Fruit fly (Drosophila melanogaster) whole organism, embryonic: ENCODE measurements around the gene simj.

ENCODE experiments used
- Asciz ChIP-seq: fragments of 200-800 bp; sonication (Bioruptor generic); optimal IDR thresholded peaks from 2 replicates; lab custom pipeline; 2017; ENCODE audit warnings: missing biosample characterization, mild to moderate bottlenecking, missing genetic modification characterization, missing genetic modification reagents
- Bdp1 ChIP-seq: fragments of 200-800 bp; sonication (Bioruptor generic); optimal IDR thresholded peaks from 3 replicates; lab custom pipeline; 2016; ENCODE audit warnings: missing biosample characterization, missing genetic modification characterization
- CG10209 ChIP-seq: fragments of 200-800 bp; sonication (Bioruptor generic); optimal IDR thresholded peaks from 3 replicates; lab custom pipeline; 2017; ENCODE audit warnings: missing biosample characterization, mild to moderate bottlenecking, missing genetic modification characterization, missing genetic modification reagents
- CG10565 ChIP-seq: fragments of 200-800 bp; sonication (Bioruptor generic); optimal IDR thresholded peaks from 3 replicates; lab custom pipeline; 2016; ENCODE audit warnings: missing biosample characterization, mild to moderate bottlenecking, missing genetic modification characterization
- CG11456 ChIP-seq: fragments of 200-800 bp; sonication (Bioruptor generic); IDR thresholded peaks from 3 replicates; pipeline ENCODE4 v1.3.6; 2022; ENCODE audit warnings: missing biosample characterization, missing genetic modification characterization
- CG1233 ChIP-seq: fragments of 200-800 bp; sonication (Bioruptor generic); optimal IDR thresholded peaks from 4 replicates; lab custom pipeline; 2018; ENCODE audit warnings: missing biosample characterization, mild to moderate bottlenecking, missing genetic modification characterization
- CG12744 ChIP-seq: fragments of 200-800 bp; sonication (Bioruptor generic); optimal IDR thresholded peaks from 2 replicates; lab custom pipeline; 2016; ENCODE audit warnings: missing biosample characterization, missing genetic modification characterization
- CG12942 ChIP-seq: fragments of 200-800 bp; sonication (Bioruptor generic); optimal IDR thresholded peaks from 3 replicates; lab custom pipeline; 2016; ENCODE audit warnings: missing biosample characterization, missing genetic modification characterization
- CG13296 ChIP-seq: fragments of 200-800 bp; sonication (Bioruptor generic); optimal IDR thresholded peaks from 3 replicates; lab custom pipeline; 2018; ENCODE audit warnings: missing biosample characterization, mild to moderate bottlenecking, missing genetic modification characterization
- CG14860 ChIP-seq: fragments of 200-800 bp; sonication (Bioruptor generic); IDR thresholded peaks from 3 replicates; pipeline ENCODE4 v1.3.6; 2022; ENCODE audit warnings: missing biosample characterization, missing genetic modification characterization; ENCODE audit not compliant: partially characterized antibody
- CG15269 ChIP-seq: fragments of 200-800 bp; sonication (Bioruptor generic); optimal IDR thresholded peaks from 2 replicates; lab custom pipeline; 2018; ENCODE audit warnings: missing biosample characterization, mild to moderate bottlenecking, missing genetic modification characterization, moderate library complexity
- CG1529 ChIP-seq: fragments of 200-800 bp; sonication (Bioruptor generic); optimal IDR thresholded peaks from 3 replicates; lab custom pipeline; 2018; ENCODE audit warnings: missing biosample characterization, missing genetic modification characterization
- CG1603 ChIP-seq: fragments of 200-800 bp; sonication (Bioruptor generic); optimal IDR thresholded peaks from 2 replicates; lab custom pipeline; 2019; ENCODE audit warnings: missing biosample characterization, mild to moderate bottlenecking, missing genetic modification characterization, moderate library complexity
- CG16815 ChIP-seq: fragments of 200-800 bp; sonication (Bioruptor generic); optimal IDR thresholded peaks from 3 replicates; lab custom pipeline; 2017; ENCODE audit warnings: missing biosample characterization, mild to moderate bottlenecking, missing genetic modification characterization
- CG2889 ChIP-seq: fragments of 200-800 bp; sonication (Bioruptor generic); IDR thresholded peaks from 3 replicates; pipeline ENCODE4 v1.3.6; 2022; ENCODE audit warnings: missing biosample characterization, missing genetic modification characterization
- CG30020 ChIP-seq: fragments of 200-800 bp; optimal IDR thresholded peaks from 2 replicates; lab custom pipeline; 2019; ENCODE audit warnings: missing biosample characterization, mild to moderate bottlenecking, missing genetic modification characterization, moderate library complexity
- CG31365 ChIP-seq: fragments of 200-800 bp; sonication (Bioruptor generic); optimal IDR thresholded peaks from 2 replicates; lab custom pipeline; 2018; ENCODE audit warnings: missing biosample characterization, mild to moderate bottlenecking, missing genetic modification characterization
- CG33213 ChIP-seq: fragments of 200-800 bp; sonication (Bioruptor generic); optimal IDR thresholded peaks from 3 replicates; lab custom pipeline; 2016; ENCODE audit warnings: missing biosample characterization, missing genetic modification characterization
- CG34376 ChIP-seq: fragments of 200-800 bp; sonication (Bioruptor generic); optimal IDR thresholded peaks from 2 replicates; lab custom pipeline; 2018; ENCODE audit warnings: missing biosample characterization, mild to moderate bottlenecking, missing genetic modification characterization
- CG4617 ChIP-seq: fragments of 200-800 bp; sonication (Bioruptor generic); optimal IDR thresholded peaks from 3 replicates; lab custom pipeline; 2016; ENCODE audit warnings: missing biosample characterization, missing genetic modification characterization, borderline replicate concordance
- CG7556 ChIP-seq: fragments of 200-800 bp; sonication (Bioruptor generic); optimal IDR thresholded peaks from 2 replicates; lab custom pipeline; 2017; ENCODE audit warnings: missing biosample characterization, mild to moderate bottlenecking, missing genetic modification characterization
- CG8478 ChIP-seq: fragments of >200 bp; optimal IDR thresholded peaks from 2 replicates; lab custom pipeline; 2018
- CG8944 ChIP-seq: fragments of 200-800 bp; sonication (Bioruptor generic); optimal IDR thresholded peaks from 3 replicates; lab custom pipeline; 2016; ENCODE audit warnings: missing biosample characterization, missing genetic modification characterization
- CG9932 ChIP-seq: fragments of 200-800 bp; sonication (Bioruptor generic); IDR thresholded peaks from 2 replicates; pipeline ENCODE4 v1.3.6; 2022; ENCODE audit warnings: missing biosample characterization, missing genetic modification characterization
- Dip2 ChIP-seq: fragments of 200-800 bp; sonication (Bioruptor generic); IDR thresholded peaks from 2 replicates; pipeline ENCODE4 v1.3.6; 2022; ENCODE audit warnings: missing biosample characterization, missing genetic modification characterization
- Ets65A ChIP-seq: fragments of 200-800 bp; sonication (Bioruptor generic); peaks from one replicate; lab custom pipeline; 2016; ENCODE audit warnings: missing biosample characterization, missing genetic modification characterization
- Fer2 ChIP-seq: fragments of 200-800 bp; sonication (Bioruptor generic); optimal IDR thresholded peaks from 2 replicates; lab custom pipeline; 2018; ENCODE audit warnings: missing biosample characterization, mild to moderate bottlenecking, missing genetic modification characterization, moderate library complexity
- HHEX ChIP-seq: fragments of 200-800 bp; sonication (Bioruptor generic); optimal IDR thresholded peaks from 3 replicates; lab custom pipeline; 2017; ENCODE audit warnings: missing biosample characterization, mild to moderate bottlenecking, missing genetic modification characterization, missing genetic modification reagents
- Hmr ChIP-seq: fragments of 200-800 bp; sonication (Bioruptor generic); optimal IDR thresholded peaks from 3 replicates; lab custom pipeline; 2017; ENCODE audit warnings: mild to moderate bottlenecking, missing biosample characterization, missing genetic modification reagents, missing genetic modification characterization
- Hr3 ChIP-seq: fragments of 200-800 bp; sonication (Bioruptor generic); optimal IDR thresholded peaks from 3 replicates; lab custom pipeline; 2016; ENCODE audit warnings: missing biosample characterization, missing genetic modification characterization
- Hr78 ChIP-seq, 2 experiments: fragments of 200-800 bp in 1 of 2; fragments of >200 bp in 1 of 2; sonication (Bioruptor generic) in 1 of 2; optimal IDR thresholded peaks; 2 replicates each; lab custom pipeline; 2017 to 2019; ENCODE audit warnings: missing biosample characterization in 2 of 2, missing genetic modification characterization in 2 of 2, mild to moderate bottlenecking in 1 of 2, moderate library complexity in 1 of 2
- Oli ChIP-seq: fragments of 200-800 bp; sonication (Bioruptor generic); optimal IDR thresholded peaks from 2 replicates; lab custom pipeline; 2018; ENCODE audit warnings: missing biosample characterization, mild to moderate bottlenecking, missing genetic modification characterization, moderate library complexity
- Side ChIP-seq: fragments of 200-800 bp; sonication (Bioruptor generic); optimal IDR thresholded peaks from 2 replicates; lab custom pipeline; 2016; ENCODE audit warnings: missing biosample characterization, missing genetic modification characterization
- Sin3A ChIP-seq: fragments of >200 bp; optimal IDR thresholded peaks from 2 replicates; lab custom pipeline; 2018
- ash1 ChIP-seq: fragments of 200-800 bp; sonication (Bioruptor generic); optimal IDR thresholded peaks from 2 replicates; lab custom pipeline; 2018; ENCODE audit warnings: missing biosample characterization, mild to moderate bottlenecking, missing genetic modification characterization
- btn ChIP-seq: fragments of 200-800 bp; sonication (Bioruptor generic); optimal IDR thresholded peaks from 2 replicates; lab custom pipeline; 2016; ENCODE audit warnings: missing biosample characterization, missing genetic modification characterization
- cwo ChIP-seq: fragments of 200-800 bp; sonication (Bioruptor generic); optimal IDR thresholded peaks from 3 replicates; lab custom pipeline; 2017; ENCODE audit warnings: missing biosample characterization, missing genetic modification characterization, mild to moderate bottlenecking, moderate library complexity, missing genetic modification reagents
- dimm ChIP-seq: fragments of 200-800 bp; sonication (Bioruptor generic); IDR thresholded peaks from 2 replicates; pipeline ENCODE4 v1.3.6; 2022; ENCODE audit warnings: missing biosample characterization, missing genetic modification characterization
- dpn ChIP-seq, 2 experiments: fragments of 200-800 bp; sonication (Bioruptor generic); optimal IDR thresholded peaks; 3 replicates each; lab custom pipeline; 2016; ENCODE audit warnings: missing biosample characterization in 2 of 2, missing genetic modification characterization in 2 of 2
- gem ChIP-seq: fragments of 200-800 bp; sonication (Bioruptor generic); optimal IDR thresholded peaks from 2 replicates; lab custom pipeline; 2019; ENCODE audit warnings: missing biosample characterization, mild to moderate bottlenecking, missing genetic modification characterization, moderate library complexity
- grn ChIP-seq: fragments of 200-800 bp; sonication (Bioruptor generic); optimal IDR thresholded peaks from 3 replicates; lab custom pipeline; 2017; ENCODE audit warnings: missing biosample characterization, missing genetic modification characterization
- hbn ChIP-seq: fragments of 200-800 bp; sonication (Bioruptor generic); IDR thresholded peaks from 2 replicates; pipeline ENCODE4 v1.3.6; 2022; ENCODE audit warnings: missing biosample characterization, missing genetic modification characterization; ENCODE audit not compliant: partially characterized antibody
- hkb ChIP-seq, 2 experiments: fragments of 200-800 bp in 1 of 2; fragments of >200 bp in 1 of 2; sonication (Bioruptor generic) in 1 of 2; IDR thresholded peaks in 1 of 2; optimal IDR thresholded peaks in 1 of 2; 2 replicates each; pipeline versions ENCODE4 v1.3.6 to Lab custom; 2017 to 2022; ENCODE audit warnings: missing biosample characterization in 1 of 2, missing genetic modification characterization in 1 of 2
- hth ChIP-seq: fragments of >200 bp; optimal IDR thresholded peaks from 2 replicates; lab custom pipeline; 2017; ENCODE audit warnings: inconsistent platforms
- kah ChIP-seq: fragments of 200-800 bp; sonication (Bioruptor generic); optimal IDR thresholded peaks from 2 replicates; lab custom pipeline; 2018; ENCODE audit warnings: missing biosample characterization, mild to moderate bottlenecking, missing genetic modification characterization
- lmd ChIP-seq: fragments of 200-800 bp; sonication (Bioruptor generic); IDR thresholded peaks from 2 replicates; pipeline ENCODE4 v1.3.6; 2022; ENCODE audit warnings: missing biosample characterization, missing genetic modification characterization
- maf-S ChIP-seq: fragments of 200-800 bp; sonication (Bioruptor generic); optimal IDR thresholded peaks from 2 replicates; lab custom pipeline; 2016; ENCODE audit warnings: missing biosample characterization, missing genetic modification characterization
- odd ChIP-seq: fragments of 200-800 bp; sonication (Bioruptor generic); optimal IDR thresholded peaks from 2 replicates; lab custom pipeline; 2017; ENCODE audit warnings: missing biosample characterization, mild to moderate bottlenecking, missing genetic modification characterization
- sima ChIP-seq: fragments of 200-800 bp; sonication (Bioruptor generic); optimal IDR thresholded peaks from 2 replicates; lab custom pipeline; 2016; ENCODE audit warnings: missing biosample characterization, missing genetic modification characterization
- sob ChIP-seq: fragments of 200-800 bp; sonication (Bioruptor generic); IDR thresholded peaks from 2 replicates; pipeline ENCODE4 v1.3.6; 2022; ENCODE audit warnings: missing biosample characterization, missing genetic modification characterization
- sug ChIP-seq: fragments of 200-800 bp; optimal IDR thresholded peaks from 2 replicates; lab custom pipeline; 2019; ENCODE audit warnings: missing biosample characterization, mild to moderate bottlenecking, missing genetic modification characterization, moderate library complexity

simj gene

DNA sequence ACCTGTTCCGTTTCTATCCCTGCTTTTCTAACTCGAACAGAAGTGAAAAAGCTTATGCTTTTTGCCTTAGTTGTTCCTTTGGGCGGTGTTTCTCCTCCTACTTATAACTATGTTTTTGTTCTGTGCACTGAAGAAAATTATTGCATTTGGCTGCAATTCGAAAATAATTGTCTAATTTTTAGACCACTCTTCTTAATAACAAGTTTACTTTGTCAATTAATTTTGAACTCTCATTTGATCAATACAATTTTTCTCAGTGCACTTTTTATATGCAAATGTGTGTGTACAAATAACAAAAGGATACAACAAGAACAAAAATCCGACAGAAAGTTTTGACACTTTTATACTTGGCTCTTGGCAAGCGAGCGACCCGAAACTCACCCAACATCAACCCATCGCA, 70.6 kb downstream of the simj start (continued):
- TF ChIP-seq CG4617 (peak; percentile 10), Side (GFP tag; lab: Kevin White, UChicago) (peak; percentile 4), ash1 (GFP tag; lab: Kevin White, UChicago) (no peak), HHEX (GFP tag; lab: Kevin White, UChicago) (peak; percentile 3), Fer2 (tag; lab: Kevin White, UChicago) (peak; percentile 47), CG1233 (GFP tag; lab: Kevin White, UChicago) (peak; percentile 52), gem (tag; lab: Kevin White, UChicago) (peak; percentile 79), CG12942 (GFP tag; lab: Kevin White, UChicago) (peak; percentile 63), CG10209 (peak; percentile 61), dimm (GFP tag; lab: Robert Waterston, UW) (peak; percentile 65), Bdp1 (peak; percentile 33), cwo (GFP tag; lab: Kevin White, UChicago) (peak; percentile 39), odd (GFP tag; lab: Kevin White, UChicago) (peak; percentile 22), CG16815 (GFP tag; lab: Kevin White, UChicago) (peak; percentile 28), btn (GFP tag; lab: Kevin White, UChicago) (peak; percentile 6), CG8478 (lab: Kevin White, UChicago) (no peak), Oli (tag; lab: Kevin White, UChicago) (peak; percentile 71), sima (GFP tag; lab: Kevin White, UChicago) (no peak), CG31365 (tag; lab: Kevin White, UChicago) (no peak), dpn (GFP tag; optimal IDR thresholded peaks at IDR 0.05; lab: Kevin White, UChicago) (peak; percentile 68 to 78), maf-S (GFP tag; lab: Kevin White, UChicago) (peak; percentile 56), sob (GFP tag; lab: Robert Waterston, UW) (0 out of 2 replicates have a peak, but pooled peaks have one; percentile 52), CG15269 (tag; lab: Kevin White, UChicago) (peak; percentile 77), Hr78 (GFP tag; optimal IDR thresholded peaks at IDR 0.05; lab: Kevin White, UChicago) (no peak), hbn (GFP tag; lab: Robert Waterston, UW) (no peak), CG11456 (GFP tag; lab: Robert Waterston, UW) (peak; percentile 57; the same call in 1 of the 3 replicates), Dip2 (GFP tag; lab: Robert Waterston, UW) (no peak), CG30020 (tag; lab: Kevin White, UChicago) (no peak), hth (lab: Kevin White, UChicago) (no peak), Hmr (GFP tag; lab: Kevin White, UChicago) (peak; percentile 72), Hr3 (GFP tag; lab: Kevin White, UChicago) (peak; percentile 58), CG34376 (no peak), Ets65A (peak; percentile 97), Sin3A (no peak), CG1603 (tag; lab: Kevin White, UChicago) (peak; percentile 56), CG13296 (GFP tag; lab: Kevin White, UChicago) (peak; percentile 26), sug (peak; percentile 38), CG12744 (peak; percentile 64), hkb (optimal IDR thresholded peaks at IDR 0.05; lab: Kevin White, UChicago) (no peak), hkb (GFP tag; IDR thresholded peaks at IDR 0.05; lab: Robert Waterston, UW) (0 out of 2 replicates have a peak, but pooled peaks have one; percentile 16), CG2889 (GFP tag; lab: Robert Waterston, UW) (0 out of 3 replicates have a peak, but pooled peaks have one; percentile 66), CG14860 (GFP tag; lab: Robert Waterston, UW) (no peak), lmd (GFP tag; lab: Robert Waterston, UW) (peak; percentile 78), Asciz (GFP tag; lab: Kevin White, UChicago) (peak; percentile 22), CG8944 (peak; percentile 39), CG7556 (peak; percentile 73), CG1529 (peak; percentile 6), CG33213 (GFP tag; lab: Kevin White, UChicago) (no peak), kah (GFP tag; lab: Kevin White, UChicago) (no peak), grn (GFP tag; lab: Kevin White, UChicago) (peak; percentile 18), CG10565 (GFP tag; lab: Kevin White, UChicago) (no peak), CG9932 (GFP tag; lab: Robert Waterston, UW) (peak; percentile 64)
